Fruit fly (Drosophila melanogaster): ENCODE results near the gene CG4891.

DNA sequence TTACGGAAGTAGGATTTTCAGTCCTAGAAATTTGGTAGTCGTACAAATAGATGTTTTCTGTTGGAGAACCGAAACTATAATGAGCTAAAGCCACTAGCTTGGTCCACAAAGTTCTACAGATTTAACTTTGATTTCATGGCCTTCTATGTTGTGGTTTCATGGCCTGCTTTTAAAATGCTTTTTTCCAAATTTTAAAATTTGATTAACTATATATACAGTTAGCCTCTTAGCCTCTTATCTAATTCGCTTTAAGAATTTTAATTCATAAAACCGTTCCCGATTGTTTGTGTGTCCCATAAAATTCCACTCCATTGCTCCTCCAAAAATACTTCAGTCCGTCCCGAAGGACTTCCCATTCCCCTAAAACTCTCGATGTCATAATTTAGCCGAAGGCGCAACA, 40.4 kb downstream of the CG4891 start, which contains the start of gene CG34168:
- TF ChIP-seq pan (optimal IDR thresholded peaks at IDR 0.05) (no peak), HLH106 (tag; optimal IDR thresholded peaks at IDR 0.05) (no peak), psq (GFP tag; optimal IDR thresholded peaks at IDR 0.05) (no peak), Myc (optimal IDR thresholded peaks at IDR 0.05) (no peak), dmrt93B (GFP tag; optimal IDR thresholded peaks at IDR 0.05) (no peak), lola (GFP tag; optimal IDR thresholded peaks at IDR 0.05) (no peak), dl (GFP tag; optimal IDR thresholded peaks at IDR 0.05; ENCODE audit: insufficient read depth in 1 of 2, partially characterized antibody in 2 of 2) (no peak), Hr83 (GFP tag; optimal IDR thresholded peaks at IDR 0.05; ENCODE audit: poor library complexity, severe bottlenecking) (no peak), CrebA (GFP tag; optimal IDR thresholded peaks at IDR 0.05; ENCODE audit: borderline replicate concordance) (no peak), Hnf4 (GFP tag; optimal IDR thresholded peaks at IDR 0.05) (no peak), Vsx2 (GFP tag; optimal IDR thresholded peaks at IDR 0.05; ENCODE audit: partially characterized antibody) (no peak), h (GFP tag; optimal IDR thresholded peaks at IDR 0.05) (no peak)
